Worm (Caenorhabditis elegans) whole organism, L4/young adult: ENCODE measurements around the gene ZK1290.7.

Source experiments
- W03F9.2 ChIP-seq: fragments of 150-350 bp; optimal IDR thresholded peaks from 2 replicates; lab custom pipeline; 2014; ENCODE audit warnings: missing biosample characterization, missing genetic modification characterization
- dao-5 ChIP-seq: sonication (generic microtip); optimal IDR thresholded peaks from 2 replicates; lab custom pipeline; 2016; ENCODE audit warnings: missing genotype, missing genetic modification characterization, moderate library complexity, missing compliant biosample characterization
- him-1 ChIP-seq: sonication (generic microtip); optimal IDR thresholded peaks from 2 replicates; lab custom pipeline; 2016; ENCODE audit warnings: missing genotype, missing genetic modification reagents, missing genetic modification characterization, missing compliant biosample characterization

ZK1290.7 gene

DNA sequence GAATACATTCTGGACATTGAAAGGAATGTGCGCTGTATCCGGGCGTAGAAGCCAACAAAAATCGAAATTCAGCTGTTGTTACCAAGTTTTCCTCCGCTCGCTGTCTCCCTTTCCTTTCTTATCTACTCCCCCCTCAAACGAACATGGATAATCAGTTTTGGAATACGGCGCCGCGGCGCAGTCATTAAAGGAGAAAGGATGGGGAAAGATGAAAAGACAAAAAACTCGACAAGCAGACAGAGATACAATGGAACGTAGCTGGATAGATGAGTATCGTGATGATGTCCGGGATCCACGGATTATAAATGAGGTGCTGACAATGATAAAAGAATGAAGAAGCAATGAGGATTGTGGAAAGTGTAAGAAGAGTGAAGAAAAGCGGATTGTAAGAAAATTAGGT is 20.0 kb upstream of the ZK1290.7 start:
- TF ChIP-seq W03F9.2 (tag; lab: Kevin White, UChicago) (no peak), him-1 (tag; lab: Kevin White, UChicago) (no peak), dao-5 (tag; lab: Kevin White, UChicago) (no peak)

- TF ChIP-seq dao-5 (tag; lab: Kevin White, UChicago) (no peak), W03F9.2 (tag; lab: Kevin White, UChicago) (no peak), him-1 (tag; lab: Kevin White, UChicago) (no peak)
Measured at ce11 chrII:7544782-7545181, 19.4 kb upstream of the ZK1290.7 start.

DNA sequence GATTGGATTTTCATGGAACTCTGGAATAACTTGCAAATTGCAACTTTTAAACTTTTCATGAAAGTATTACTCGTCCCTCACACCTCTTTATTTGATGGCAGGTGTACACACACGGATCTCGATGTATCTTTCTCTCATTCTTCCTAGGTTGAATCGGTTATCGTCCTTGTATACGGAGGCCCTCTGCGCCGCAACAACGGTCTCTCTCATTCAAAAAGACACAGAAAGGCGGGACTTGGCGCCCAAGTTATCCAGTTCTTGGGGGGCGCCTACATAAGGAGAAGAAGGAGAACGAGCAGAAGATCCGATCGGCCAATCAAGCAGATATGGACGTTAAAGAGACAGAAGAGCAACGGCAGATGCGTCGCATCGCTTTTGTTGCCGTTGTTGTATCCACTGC is 18.4 kb upstream of the ZK1290.7 start, which contains the start of gene rol-8:
TSS of gene rol-8 (plus strand) at position 301 of the 400 bp plus-strand sequence.
- TF ChIP-seq dao-5 (tag; lab: Kevin White, UChicago) (no peak), him-1 (tag; lab: Kevin White, UChicago) (no peak), W03F9.2 (tag; lab: Kevin White, UChicago) (no peak)

DNA sequence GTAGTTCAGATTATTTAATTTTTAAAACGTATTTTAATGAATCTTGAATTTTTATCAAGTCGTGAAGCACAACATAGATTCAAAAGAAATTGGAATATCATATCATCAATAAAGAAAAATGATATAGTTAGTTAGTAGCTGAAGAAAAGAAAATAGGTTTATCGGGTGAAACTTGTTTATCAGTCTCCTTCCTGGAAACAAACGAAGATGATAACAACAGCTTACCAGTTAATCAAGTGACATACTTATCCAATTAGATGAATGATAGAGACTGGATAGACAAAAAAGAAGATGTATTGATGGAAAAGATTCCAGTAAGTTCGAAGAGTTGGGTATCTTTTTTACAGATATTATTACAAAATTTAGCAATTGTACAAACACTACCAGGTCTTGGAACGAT is 17.6 kb upstream of the ZK1290.7 start:
- TF ChIP-seq him-1 (tag; lab: Kevin White, UChicago) (no peak), dao-5 (tag; lab: Kevin White, UChicago) (no peak), W03F9.2 (tag; lab: Kevin White, UChicago) (no peak)

- TF ChIP-seq W03F9.2 (tag; lab: Kevin White, UChicago) (no peak), him-1 (tag; lab: Kevin White, UChicago) (no peak), dao-5 (tag; lab: Kevin White, UChicago) (no peak)
Measured at ce11 chrII:7537603-7538230, 12.4 kb upstream of the ZK1290.7 start, which contains the start of gene nfi-1. TSS of gene nfi-1 (plus strand) at chrII:7538180.

DNA sequence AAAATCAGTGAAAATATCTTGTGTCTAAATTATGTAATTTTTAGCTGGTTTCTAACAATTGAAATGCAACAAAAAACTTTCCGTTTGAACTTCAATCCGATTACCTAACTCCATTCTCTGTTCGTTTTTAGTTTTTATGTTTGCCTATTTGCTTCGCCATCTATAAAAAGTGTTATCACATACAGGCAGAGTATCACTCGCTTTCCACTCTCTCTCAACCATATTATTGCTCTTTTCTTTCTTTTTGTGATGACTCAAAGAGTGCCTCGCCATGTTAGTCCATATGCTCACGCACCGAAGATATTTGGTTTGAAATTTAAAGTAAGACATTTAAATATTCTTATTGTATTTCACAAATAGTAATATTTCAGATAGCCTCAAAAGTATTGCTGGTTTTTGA is 9.6 kb upstream of the ZK1290.7 start, which contains the start of gene ZK1290.13:
TSS of gene ZK1290.13 (plus strand) at position 73 of the 400 bp plus-strand sequence.
- TF ChIP-seq W03F9.2 (tag; lab: Kevin White, UChicago) (no peak), dao-5 (tag; lab: Kevin White, UChicago) (no peak), him-1 (tag; lab: Kevin White, UChicago) (no peak)

- TF ChIP-seq him-1 (tag; lab: Kevin White, UChicago) (no peak), W03F9.2 (tag; lab: Kevin White, UChicago) (no peak), dao-5 (tag; lab: Kevin White, UChicago) (no peak)
Measured at ce11 chrII:7534369-7534768, 9.0 kb upstream of the ZK1290.7 start, which contains the start of gene wrt-10. TSS of gene wrt-10 (minus strand) at chrII:7534563.

- TF ChIP-seq W03F9.2 (tag; lab: Kevin White, UChicago) (no peak), him-1 (tag; lab: Kevin White, UChicago) (no peak), dao-5 (tag; lab: Kevin White, UChicago) (no peak)
Measured at ce11 chrII:7531478-7531877, 6.1 kb upstream of the ZK1290.7 start.

DNA sequence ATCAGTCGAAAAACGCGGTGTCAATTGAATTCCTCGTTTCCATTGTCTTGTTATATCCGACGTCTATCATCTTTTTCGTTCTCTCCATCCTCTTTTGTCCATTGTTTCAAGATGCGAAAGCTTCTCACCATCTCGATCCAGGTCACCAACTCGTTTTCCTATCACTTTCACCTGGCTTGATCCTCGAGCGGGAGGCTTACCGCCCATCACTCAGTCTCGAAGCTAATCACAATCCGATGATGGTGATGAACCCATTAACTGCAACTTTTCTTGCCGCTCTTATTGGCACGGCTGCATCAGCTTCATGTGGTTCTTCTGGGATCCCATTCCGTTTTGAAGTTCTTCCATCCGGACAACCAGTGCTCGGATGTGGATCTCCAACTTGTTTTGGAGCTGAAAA is 5.6 kb upstream of the ZK1290.7 start, which contains the start of gene wrt-1:
TSS of gene wrt-1 (plus strand) at position 53 of the 400 bp plus-strand sequence.
- TF ChIP-seq him-1 (tag; lab: Kevin White, UChicago) (no peak), dao-5 (tag; lab: Kevin White, UChicago) (no peak), W03F9.2 (tag; lab: Kevin White, UChicago) (no peak)

- TF ChIP-seq dao-5 (tag; lab: Kevin White, UChicago) (no peak), W03F9.2 (tag; lab: Kevin White, UChicago) (peak; percentile 88)
Measured at ce11 chrII:7529078-7529683, 3.8 kb upstream of the ZK1290.7 start, which contains the start of gene ZK1290.5. TSS of gene ZK1290.5 (plus strand) at chrII:7529643.

DNA sequence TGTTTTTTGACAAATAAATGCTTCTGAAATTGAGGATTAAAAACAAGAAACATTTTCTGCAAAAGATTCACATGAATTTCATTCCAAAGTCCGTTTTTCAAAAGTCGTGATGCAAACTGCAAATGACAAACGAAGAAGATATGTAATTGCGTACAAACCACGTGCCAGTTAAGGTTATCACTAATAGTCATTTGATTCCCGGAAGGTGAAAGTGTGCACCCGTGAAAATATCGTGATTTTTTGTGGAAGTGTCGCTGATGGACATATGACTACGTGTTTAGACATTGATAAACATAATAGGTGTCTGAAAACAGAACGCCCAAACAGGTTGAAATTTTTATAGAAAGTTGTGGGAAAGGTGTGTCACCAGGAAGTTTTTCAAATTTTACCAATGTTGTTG is 2.9 kb upstream of the ZK1290.7 start:
- TF ChIP-seq him-1 (tag; lab: Kevin White, UChicago): no peak
- no peak for TF ChIP-seq dao-5 (tag; lab: Kevin White, UChicago)
- TF ChIP-seq W03F9.2 (tag; lab: Kevin White, UChicago): no peak

DNA sequence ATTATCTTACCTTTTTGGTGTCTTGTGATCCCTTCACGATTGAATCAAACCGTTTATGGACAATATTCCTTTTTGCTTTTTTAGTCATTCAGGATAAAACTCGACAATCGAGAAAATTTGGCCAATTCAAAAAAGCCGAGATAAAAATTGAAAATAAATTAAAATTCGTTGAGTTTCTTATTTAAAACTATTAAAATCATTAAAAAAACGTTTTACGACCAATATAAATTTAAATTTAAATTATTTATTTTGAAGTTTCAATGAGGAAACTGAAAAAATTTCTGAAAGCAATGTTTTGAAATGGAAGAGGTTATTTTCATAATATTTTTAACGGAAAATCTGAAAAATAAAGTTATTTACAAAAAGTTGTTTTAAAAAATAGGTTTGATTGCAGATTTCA is 2.1 kb downstream of the ZK1290.7 start, which contains the start of gene ZK1290.15:
TSS of gene ZK1290.15 (plus strand) at position 301 of the 400 bp plus-strand sequence.
- TF ChIP-seq W03F9.2 (tag; lab: Kevin White, UChicago) (no peak), dao-5 (tag; lab: Kevin White, UChicago) (no peak), him-1 (tag; lab: Kevin White, UChicago) (no peak)

- TF ChIP-seq W03F9.2 (tag; lab: Kevin White, UChicago) (no peak), dao-5 (tag; lab: Kevin White, UChicago) (no peak), him-1 (tag; lab: Kevin White, UChicago) (no peak)
Measured at ce11 chrII:7521420-7521819, 3.9 kb downstream of the ZK1290.7 start.
